Fruit fly (Drosophila melanogaster) S2 (cell line): Measurements from ENCODE around the gene side.

Experiments
- CG8478 ChIP-seq: fragments of >200 bp; optimal IDR thresholded peaks from 2 replicates; lab custom pipeline; 2018
- CTCF ChIP-seq, 2 experiments: fragments of >200 bp; optimal IDR thresholded peaks; 2 replicates each; lab custom pipeline; 2018

DNA sequence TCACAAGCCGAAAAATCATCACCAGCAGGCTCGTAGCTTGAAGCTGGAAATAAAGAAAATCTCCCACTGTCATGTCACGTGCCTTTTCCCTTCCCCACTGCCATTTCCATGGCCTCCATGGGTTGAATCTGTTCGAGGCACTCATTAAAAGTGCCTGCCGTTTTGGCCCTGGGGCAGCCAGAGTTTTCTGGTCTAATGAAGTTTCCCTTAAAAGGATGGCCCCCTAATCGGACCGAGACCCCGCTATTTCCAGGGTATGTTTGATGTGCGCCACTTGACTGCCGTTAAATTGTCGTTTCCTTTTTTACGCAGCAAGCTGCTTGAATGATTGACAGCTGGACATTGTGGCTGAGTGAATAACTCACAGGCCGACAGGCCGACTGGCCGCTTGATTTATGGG is 2.7 kb upstream of the side start, which contains the start of gene CG43447:
- TF ChIP-seq CG8478 (lab: Kevin White, UChicago) (no peak), CTCF (optimal IDR thresholded peaks at IDR 0.05; lab: Kevin White, UChicago) (no peak)
